Fruit fly (Drosophila melanogaster) whole organism, adult: ENCODE results near the gene CG17721.

Source experiments
- CG11617 ChIP-seq: fragments of 200-800 bp; sonication (Bioruptor generic); optimal IDR thresholded peaks from 2 replicates; lab custom pipeline; 2017; ENCODE audit warnings: mild to moderate bottlenecking, missing biosample characterization, missing genetic modification reagents, missing genetic modification characterization
- CG1620 ChIP-seq: fragments of 200-800 bp; sonication (Bioruptor generic); optimal IDR thresholded peaks from 2 replicates; lab custom pipeline; 2016; ENCODE audit warnings: missing biosample characterization, missing genetic modification characterization
- CG7045 ChIP-seq: fragments of 200-800 bp; sonication (Bioruptor generic); optimal IDR thresholded peaks from 2 replicates; lab custom pipeline; 2017; ENCODE audit warnings: missing biosample characterization, mild to moderate bottlenecking, missing genetic modification characterization
- pad ChIP-seq: fragments of 200-800 bp; sonication (Bioruptor generic); optimal IDR thresholded peaks from 3 replicates; lab custom pipeline; 2017; ENCODE audit warnings: missing biosample characterization, missing genetic modification characterization, mild to moderate bottlenecking, moderate library complexity, missing genetic modification reagents

DNA sequence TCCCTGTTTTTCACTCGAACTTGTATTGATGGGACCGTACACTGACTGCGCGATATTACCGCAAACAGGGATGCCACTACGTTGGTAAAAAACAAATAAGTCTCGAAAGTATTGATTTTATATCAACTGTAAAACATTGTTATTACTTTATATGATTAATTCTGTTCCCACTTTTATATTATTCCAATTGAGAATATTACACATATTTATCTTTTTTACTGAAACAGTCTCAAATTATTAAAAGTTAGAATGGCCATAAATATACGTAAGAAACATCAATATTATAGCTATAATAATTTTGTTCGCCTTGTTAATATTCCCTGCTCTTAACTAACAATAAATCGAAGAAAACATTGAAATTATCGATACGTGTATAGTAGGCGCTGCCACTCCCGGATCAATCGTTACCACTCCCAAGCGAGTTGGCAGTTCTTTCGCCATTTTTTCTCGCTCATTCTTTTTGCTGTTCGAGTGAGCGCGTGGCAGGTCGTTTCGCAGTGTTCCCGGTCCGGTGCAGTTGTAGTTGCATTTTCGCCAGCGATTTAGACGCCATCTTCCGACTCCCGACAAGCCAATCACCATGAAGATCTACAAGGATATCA is 25.0 kb upstream of the CG17721 start, which contains the start of the genes SdhC and Tctp:
- TF ChIP-seq CG1620 (GFP tag; lab: Kevin White, UChicago) (peak; percentile 51), CG11617 (GFP tag; lab: Kevin White, UChicago) (peak; percentile 90), CG7045 (GFP tag; lab: Kevin White, UChicago) (peak; percentile 48), pad (GFP tag; lab: Kevin White, UChicago) (peak; percentile 42)
